Fruit fly (Drosophila melanogaster) whole organism, embryonic: ENCODE results near the gene Spc25.

Experiments used
- Atf3 ChIP-seq: fragments of 200-800 bp; sonication (Bioruptor generic); optimal IDR thresholded peaks from 3 replicates; lab custom pipeline; 2016; ENCODE audit warnings: missing biosample characterization, missing genetic modification characterization
- BEAF-32 ChIP-seq: fragments of 200-800 bp; sonication (Bioruptor generic); optimal IDR thresholded peaks from 3 replicates; lab custom pipeline; 2017; ENCODE audit warnings: missing biosample characterization, missing genetic modification characterization, mild to moderate bottlenecking, moderate library complexity, missing genetic modification reagents
- CG10274 ChIP-seq: fragments of 200-800 bp; sonication (Bioruptor generic); optimal IDR thresholded peaks from 3 replicates; lab custom pipeline; 2017; ENCODE audit warnings: missing biosample characterization, mild to moderate bottlenecking, missing genetic modification characterization
- CG14050 ChIP-seq: fragments of 200-800 bp; sonication (Bioruptor generic); IDR thresholded peaks from 3 replicates; pipeline ENCODE4 v1.3.6; 2022; ENCODE audit warnings: missing biosample characterization, missing genetic modification characterization
- CG1602 ChIP-seq: fragments of 200-800 bp; sonication (Bioruptor generic); optimal IDR thresholded peaks from 3 replicates; lab custom pipeline; 2016; ENCODE audit warnings: missing biosample characterization, missing genetic modification characterization
- CG17186 ChIP-seq: fragments of 200-800 bp; sonication (Bioruptor generic); optimal IDR thresholded peaks from 3 replicates; lab custom pipeline; 2017; ENCODE audit warnings: missing biosample characterization, missing genetic modification reagents, missing genetic modification characterization
- CG17385 ChIP-seq: fragments of 200-800 bp; sonication (Bioruptor generic); optimal IDR thresholded peaks from 3 replicates; lab custom pipeline; 2018; ENCODE audit warnings: missing biosample characterization, mild to moderate bottlenecking, missing genetic modification characterization
- CG17612 ChIP-seq: fragments of 200-800 bp; sonication (Bioruptor generic); IDR thresholded peaks from 2 replicates; pipeline ENCODE4 v1.3.6; 2022; ENCODE audit warnings: missing biosample characterization, missing genetic modification characterization
- CG1792 ChIP-seq: fragments of 200-800 bp; sonication (Bioruptor generic); optimal IDR thresholded peaks from 2 replicates; lab custom pipeline; 2016; ENCODE audit warnings: missing biosample characterization, missing genetic modification characterization
- CG1832 ChIP-seq: fragments of 200-800 bp; sonication (Bioruptor generic); optimal IDR thresholded peaks from 2 replicates; lab custom pipeline; 2017; ENCODE audit warnings: missing biosample characterization, mild to moderate bottlenecking, missing genetic modification characterization, inconsistent platforms
- CG2199 ChIP-seq: fragments of 200-800 bp; sonication (Bioruptor generic); IDR thresholded peaks from 3 replicates; pipeline ENCODE4 v1.3.6; 2022; ENCODE audit warnings: missing biosample characterization, missing genetic modification characterization
- CG2678 ChIP-seq: fragments of 200-800 bp; sonication (Bioruptor generic); optimal IDR thresholded peaks from 3 replicates; lab custom pipeline; 2019; ENCODE audit warnings: missing biosample characterization, mild to moderate bottlenecking, missing genetic modification characterization, moderate library complexity
- CG34224 ChIP-seq: fragments of 200-800 bp; sonication (Bioruptor generic); IDR thresholded peaks from 3 replicates; pipeline ENCODE4 v1.3.6; 2022; ENCODE audit warnings: missing biosample characterization, missing genetic modification characterization; ENCODE audit not compliant: partially characterized antibody
- CG34376 ChIP-seq: fragments of 200-800 bp; sonication (Bioruptor generic); optimal IDR thresholded peaks from 2 replicates; lab custom pipeline; 2018; ENCODE audit warnings: missing biosample characterization, mild to moderate bottlenecking, missing genetic modification characterization
- CG34422 ChIP-seq: fragments of 200-800 bp; sonication (Bioruptor generic); IDR thresholded peaks from 3 replicates; pipeline ENCODE4 v1.3.6; 2022; ENCODE audit warnings: missing biosample characterization, missing genetic modification characterization
- CG3726 ChIP-seq: fragments of 200-800 bp; sonication (Bioruptor generic); IDR thresholded peaks from 3 replicates; pipeline ENCODE4, ENCODE4 v1.3.6; 2022; ENCODE audit warnings: missing biosample characterization, missing genetic modification characterization
- CG4854 ChIP-seq: fragments of 200-800 bp; sonication (Bioruptor generic); optimal IDR thresholded peaks from 2 replicates; lab custom pipeline; 2016; ENCODE audit warnings: missing biosample characterization, missing genetic modification characterization, inconsistent platforms
- CG6175 ChIP-seq: fragments of 200-800 bp; sonication (Bioruptor generic); IDR thresholded peaks from 3 replicates; pipeline ENCODE4 v1.3.6; 2022; ENCODE audit warnings: missing biosample characterization, missing genetic modification characterization
- CG6272 ChIP-seq: fragments of 200-800 bp; sonication (Bioruptor generic); IDR thresholded peaks from 2 replicates; pipeline ENCODE4 v1.3.6; 2022; ENCODE audit warnings: missing biosample characterization, missing genetic modification characterization
- CG6654 ChIP-seq: fragments of 200-800 bp; sonication (Bioruptor generic); optimal IDR thresholded peaks from 2 replicates; lab custom pipeline; 2017; ENCODE audit warnings: missing biosample characterization, mild to moderate bottlenecking, missing genetic modification characterization
- CG6683 ChIP-seq: fragments of 200-800 bp; sonication (Bioruptor generic); optimal IDR thresholded peaks from 2 replicates; lab custom pipeline; 2017; ENCODE audit warnings: missing biosample characterization, mild to moderate bottlenecking, missing genetic modification characterization, missing genetic modification reagents
- CG6854 ChIP-seq: fragments of 200-800 bp; sonication (Bioruptor generic); optimal IDR thresholded peaks from 3 replicates; lab custom pipeline; 2017; ENCODE audit warnings: missing biosample characterization, mild to moderate bottlenecking, missing genetic modification characterization
- CG7271 ChIP-seq: fragments of 200-800 bp; sonication (Bioruptor generic); optimal IDR thresholded peaks from 2 replicates; lab custom pipeline; 2018; ENCODE audit warnings: missing biosample characterization, mild to moderate bottlenecking, missing genetic modification characterization, moderate library complexity
- CG7786 ChIP-seq: fragments of 200-800 bp; sonication (Bioruptor generic); optimal IDR thresholded peaks from 2 replicates; lab custom pipeline; 2016; ENCODE audit warnings: missing biosample characterization, missing genetic modification characterization
- CG7963 ChIP-seq: fragments of 200-800 bp; sonication (Bioruptor generic); IDR thresholded peaks from 3 replicates; pipeline ENCODE4 v1.3.6; 2022; ENCODE audit warnings: missing biosample characterization, missing genetic modification characterization; ENCODE audit not compliant: partially characterized antibody
- CG9727 ChIP-seq: fragments of 200-800 bp; sonication (Bioruptor generic); optimal IDR thresholded peaks from 3 replicates; lab custom pipeline; 2017; ENCODE audit warnings: missing biosample characterization, mild to moderate bottlenecking, missing genetic modification characterization
- Camta ChIP-seq: fragments of 200-800 bp; sonication (Bioruptor generic); optimal IDR thresholded peaks from 2 replicates; lab custom pipeline; 2016; ENCODE audit warnings: missing biosample characterization, missing genetic modification characterization
- Deaf1 ChIP-seq: fragments of 200-800 bp; optimal IDR thresholded peaks from 3 replicates; lab custom pipeline; 2019; ENCODE audit warnings: missing biosample characterization, mild to moderate bottlenecking, missing genetic modification characterization, moderate library complexity
- Dll ChIP-seq: fragments of 200-800 bp; sonication (Bioruptor generic); IDR thresholded peaks from 4 replicates; pipeline ENCODE4 v1.3.6; 2022; ENCODE audit warnings: missing biosample characterization, missing genetic modification characterization; ENCODE audit not compliant: partially characterized antibody
- Hey ChIP-seq: fragments of 200-800 bp; sonication (Bioruptor generic); optimal IDR thresholded peaks from 3 replicates; lab custom pipeline; 2018; ENCODE audit warnings: missing biosample characterization, mild to moderate bottlenecking, missing genetic modification characterization
- Hsf ChIP-seq: fragments of 200-800 bp; sonication (Bioruptor generic); optimal IDR thresholded peaks from 3 replicates; lab custom pipeline; 2016; ENCODE audit warnings: missing biosample characterization, missing genetic modification characterization
- Nf-YB ChIP-seq: fragments of 200-800 bp; sonication (Bioruptor generic); optimal IDR thresholded peaks from 3 replicates; lab custom pipeline; 2019; ENCODE audit warnings: missing biosample characterization, mild to moderate bottlenecking, missing genetic modification characterization, moderate library complexity
- Ptx1 ChIP-seq: fragments of 200-800 bp; sonication (Bioruptor generic); IDR thresholded peaks from 2 replicates; pipeline ENCODE4 v1.3.6; 2022; ENCODE audit warnings: missing biosample characterization, missing genetic modification characterization
- Spps ChIP-seq: fragments of 200-800 bp; sonication (Bioruptor generic); optimal IDR thresholded peaks from 2 replicates; lab custom pipeline; 2018; ENCODE audit warnings: missing biosample characterization, mild to moderate bottlenecking, missing genetic modification characterization
- ase ChIP-seq: fragments of 200-800 bp; sonication (Bioruptor generic); IDR thresholded peaks from 3 replicates; pipeline ENCODE4 v1.3.6; 2022; ENCODE audit warnings: missing biosample characterization, missing genetic modification characterization
- crol ChIP-seq: fragments of 200-800 bp; sonication (Bioruptor generic); IDR thresholded peaks from 2 replicates; pipeline ENCODE4 v1.3.6; 2022; ENCODE audit warnings: missing biosample characterization, missing genetic modification characterization
- gce ChIP-seq: fragments of 200-800 bp; sonication (Bioruptor generic); IDR thresholded peaks from 3 replicates; pipeline ENCODE4 v1.3.6; 2022; ENCODE audit warnings: missing biosample characterization, missing genetic modification characterization
- her ChIP-seq: fragments of 200-800 bp; sonication (Bioruptor generic); optimal IDR thresholded peaks from 2 replicates; lab custom pipeline; 2016; ENCODE audit warnings: missing biosample characterization, missing genetic modification characterization
- kah ChIP-seq: fragments of 200-800 bp; sonication (Bioruptor generic); optimal IDR thresholded peaks from 2 replicates; lab custom pipeline; 2018; ENCODE audit warnings: missing biosample characterization, mild to moderate bottlenecking, missing genetic modification characterization
- lilli ChIP-seq: fragments of 200-800 bp; sonication (Bioruptor generic); optimal IDR thresholded peaks from 3 replicates; lab custom pipeline; 2016; ENCODE audit warnings: missing biosample characterization, missing genetic modification characterization
- lov ChIP-seq, 2 experiments: fragments of 200-800 bp in 1 of 2; fragments of >200 bp in 1 of 2; sonication (Bioruptor generic) in 1 of 2; IDR thresholded peaks in 1 of 2; optimal IDR thresholded peaks in 1 of 2; 2 replicates in 1 of 2; 3 replicates in 1 of 2; pipeline versions ENCODE4 v1.3.6 to Lab custom; 2017 to 2022; ENCODE audit warnings: missing biosample characterization in 1 of 2, missing genetic modification characterization in 1 of 2
- nerfin-2 ChIP-seq: fragments of 200-800 bp; sonication (Bioruptor generic); IDR thresholded peaks from 2 replicates; pipeline ENCODE4 v1.3.6; 2022; ENCODE audit warnings: missing biosample characterization, missing genetic modification characterization; ENCODE audit not compliant: partially characterized antibody
- pho ChIP-seq: fragments of 200-800 bp; sonication (Bioruptor generic); optimal IDR thresholded peaks from 2 replicates; lab custom pipeline; 2016; ENCODE audit warnings: missing biosample characterization, missing genetic modification characterization
- row ChIP-seq: fragments of 200-800 bp; sonication (Bioruptor generic); IDR thresholded peaks from 3 replicates; pipeline ENCODE4 v1.3.6; 2022; ENCODE audit warnings: missing biosample characterization, missing genetic modification characterization
- sens-2 ChIP-seq: fragments of 200-800 bp; sonication (Bioruptor generic); IDR thresholded peaks from 2 replicates; pipeline ENCODE4 v1.3.6; 2022; ENCODE audit warnings: missing biosample characterization, missing genetic modification characterization
- sob ChIP-seq: fragments of 200-800 bp; sonication (Bioruptor generic); IDR thresholded peaks from 2 replicates; pipeline ENCODE4 v1.3.6; 2022; ENCODE audit warnings: missing biosample characterization, missing genetic modification characterization
- tio ChIP-seq: fragments of 200-800 bp; sonication (Bioruptor generic); optimal IDR thresholded peaks from 2 replicates; lab custom pipeline; 2017; ENCODE audit warnings: missing biosample characterization, missing genetic modification characterization, inconsistent platforms
- toy ChIP-seq: fragments of 200-800 bp; sonication (Bioruptor generic); IDR thresholded peaks from 2 replicates; pipeline ENCODE4 v1.3.6; 2022; ENCODE audit warnings: missing biosample characterization, missing genetic modification characterization
- trem ChIP-seq: fragments of 200-800 bp; optimal IDR thresholded peaks from 3 replicates; lab custom pipeline; 2019; ENCODE audit warnings: missing biosample characterization, mild to moderate bottlenecking, missing genetic modification characterization, moderate library complexity
- zfh1 ChIP-seq: fragments of 200-800 bp; sonication (Bioruptor generic); IDR thresholded peaks from 3 replicates; pipeline ENCODE4 v1.3.6; 2022; ENCODE audit warnings: missing biosample characterization, missing genetic modification characterization

The Spc25 gene

DNA sequence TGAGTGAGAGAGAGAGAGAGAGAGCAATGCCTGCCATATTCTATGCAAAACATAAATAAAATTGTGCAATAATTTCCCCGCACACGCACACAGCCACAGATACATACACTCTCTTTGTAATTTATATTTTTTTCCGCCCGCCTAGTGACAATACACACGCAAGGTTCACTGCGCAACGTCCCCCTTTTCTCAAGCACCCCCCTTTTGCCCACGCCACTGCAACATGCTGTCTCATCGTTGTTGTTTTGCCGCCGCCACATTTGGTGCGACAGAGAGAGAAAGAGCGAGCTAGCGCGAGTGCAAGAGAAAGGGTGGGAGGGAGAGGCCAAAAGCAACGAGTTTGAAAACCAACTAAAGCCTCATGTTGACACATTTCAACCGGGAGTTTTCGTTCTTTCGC lies 50.8 kb downstream of the Spc25 start (continued):
- TF ChIP-seq CG7786 (GFP tag; lab: Kevin White, UChicago) (peak; percentile 65), CG6175 (0 out of 3 replicates have a peak, but pooled peaks have one; percentile 65), Hsf (GFP tag; lab: Kevin White, UChicago) (peak; percentile 44), Ptx1 (GFP tag; lab: Robert Waterston, UW) (peak; percentile 77), CG1602 (GFP tag; lab: Kevin White, UChicago) (peak; percentile 26), row (GFP tag; lab: Robert Waterston, UW) (peak; percentile 81), kah (GFP tag; lab: Kevin White, UChicago) (no peak), nerfin-2 (no peak), CG17186 (GFP tag; lab: Kevin White, UChicago) (peak; percentile 17), CG17612 (GFP tag; lab: Robert Waterston, UW) (no peak), sob (GFP tag; lab: Robert Waterston, UW) (peak; percentile 71), CG7271 (tag; lab: Kevin White, UChicago) (no peak), CG34422 (GFP tag; lab: Robert Waterston, UW) (peak; percentile 86), lilli (peak; percentile 81), Camta (GFP tag; lab: Kevin White, UChicago) (peak; percentile 58), Dll (GFP tag; lab: Robert Waterston, UW) (no peak), lov (optimal IDR thresholded peaks at IDR 0.05; lab: Kevin White, UChicago) (no peak), lov (GFP tag; IDR thresholded peaks at IDR 0.05; lab: Robert Waterston, UW) (0 out of 3 replicates have a peak, but pooled peaks have one; percentile 57), her (GFP tag; lab: Kevin White, UChicago) (peak; percentile 20), CG17385 (peak; percentile 41), CG6654 (GFP tag; lab: Kevin White, UChicago) (no peak), ase (peak; percentile 69; the same call in 2 of the 3 replicates), CG34224 (GFP tag; lab: Robert Waterston, UW) (no peak), zfh1 (peak; percentile 75; the same call in 2 of the 3 replicates), CG1832 (GFP tag; lab: Kevin White, UChicago) (peak; percentile 96), gce (GFP tag; lab: Robert Waterston, UW) (peak; percentile 60; the same call in 1 of the 3 replicates), CG6272 (GFP tag; lab: Robert Waterston, UW) (no peak; the same call in 1 of the 2 replicates), CG9727 (GFP tag; lab: Kevin White, UChicago) (peak; percentile 44), CG34376 (GFP tag; lab: Kevin White, UChicago) (no peak), sens-2 (peak; percentile 39; the same call in 1 of the 2 replicates), BEAF-32 (no peak), CG3726 (GFP tag; lab: Robert Waterston, UW) (no peak), CG6683 (GFP tag; lab: Kevin White, UChicago) (no peak), crol (GFP tag; lab: Robert Waterston, UW) (peak; percentile 96), tio (GFP tag; lab: Kevin White, UChicago) (no peak), Hey (peak; percentile 12), CG10274 (GFP tag; lab: Kevin White, UChicago) (no peak), pho (GFP tag; lab: Kevin White, UChicago) (peak; percentile 70), Spps (tag; lab: Kevin White, UChicago) (no peak), CG2199 (GFP tag; lab: Robert Waterston, UW) (peak; percentile 76; the same call in 1 of the 3 replicates), Atf3 (peak; percentile 21), CG6854 (GFP tag; lab: Kevin White, UChicago) (no peak), CG14050 (GFP tag; lab: Robert Waterston, UW) (peak; percentile 55), trem (tag; lab: Kevin White, UChicago) (no peak), Nf-YB (GFP tag; lab: Kevin White, UChicago) (peak; percentile 23), CG4854 (GFP tag; lab: Kevin White, UChicago) (peak; percentile 25), CG2678 (tag; lab: Kevin White, UChicago) (peak; percentile 57), CG7963 (GFP tag; lab: Robert Waterston, UW) (no peak), toy (GFP tag; lab: Robert Waterston, UW) (0 out of 2 replicates have a peak, but pooled peaks have one; percentile 13), CG1792 (no peak), Deaf1 (tag; lab: Kevin White, UChicago) (peak; percentile 26)
